Fruit fly (Drosophila melanogaster): ENCODE measurements around the gene CG42505.

The CG42505 gene

DNA sequence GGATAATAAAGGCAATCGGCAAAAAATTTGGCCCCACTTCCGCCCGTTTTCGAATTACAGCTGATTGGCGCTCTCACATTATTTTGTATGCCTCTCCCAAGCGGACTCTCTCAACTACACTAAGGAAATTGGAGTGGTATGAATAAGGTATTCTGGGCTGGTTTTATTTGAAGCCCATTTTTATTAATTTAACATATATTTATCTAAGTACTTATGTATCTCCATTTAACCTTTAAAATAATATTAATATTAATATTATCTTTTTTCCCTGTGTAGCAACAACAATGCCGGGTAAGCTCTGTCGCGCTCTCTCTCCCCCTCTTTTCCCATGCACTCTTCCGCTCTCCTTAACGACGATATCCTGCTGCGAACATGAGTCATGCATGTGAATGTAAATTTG is 47.4 kb upstream of the CG42505 start (continued):
- TF ChIP-seq Max (GFP tag; optimal IDR thresholded peaks at IDR 0.05): peak; percentile 15
- no peak for TF ChIP-seq Antp (GFP tag; optimal IDR thresholded peaks at IDR 0.05)
- TF ChIP-seq esg (GFP tag; conservative IDR thresholded peaks at IDR 0.05): peak; percentile 74
- no peak for TF ChIP-seq lov (optimal IDR thresholded peaks at IDR 0.05)
- TF ChIP-seq lov (GFP tag; IDR thresholded peaks at IDR 0.05): peak; percentile 67; the same call in 1 of the 3 replicates
- TF ChIP-seq CG2875 (GFP tag; optimal IDR thresholded peaks at IDR 0.05): peak; percentile 38
- TF ChIP-seq CG1024 (GFP tag; IDR thresholded peaks at IDR 0.05): peak; percentile 68
- TF ChIP-seq CG11560 (tag; IDR thresholded peaks at IDR 0.05): no peak; the same call in 2 of the 3 replicates
- no peak for TF ChIP-seq sima (GFP tag; optimal IDR thresholded peaks at IDR 0.05)
- TF ChIP-seq Hmr (GFP tag; optimal IDR thresholded peaks at IDR 0.05): peak; percentile 86
- TF ChIP-seq H2.0 (GFP tag; IDR thresholded peaks at IDR 0.05): peak; percentile 80
- peak; percentile 35 for TF ChIP-seq CG15696 (tag; optimal IDR thresholded peaks at IDR 0.05)
- TF ChIP-seq CG2202 (tag; optimal IDR thresholded peaks at IDR 0.05): no peak
- peak; percentile 86 for TF ChIP-seq CG13424 (tag; optimal IDR thresholded peaks at IDR 0.05)
- no peak for TF ChIP-seq phol (tag; optimal IDR thresholded peaks at IDR 0.05)
- peak; percentile 69 for TF ChIP-seq scrt (GFP tag; optimal IDR thresholded peaks at IDR 0.05)
- no peak for TF ChIP-seq CG8359 (GFP tag; optimal IDR thresholded peaks at IDR 0.05; ENCODE audit: borderline replicate concordance)
- TF ChIP-seq hth (optimal IDR thresholded peaks at IDR 0.05): no peak
- peak; percentile 83 for TF ChIP-seq CG6689 (GFP tag; IDR thresholded peaks at IDR 0.05)
- TF ChIP-seq CG14965 (GFP tag; optimal IDR thresholded peaks at IDR 0.05; ENCODE audit: borderline replicate concordance): no peak
- TF ChIP-seq CG3995 (GFP tag; optimal IDR thresholded peaks at IDR 0.05): no peak
- TF ChIP-seq CG33557 (GFP tag; optimal IDR thresholded peaks at IDR 0.05): no peak
- TF ChIP-seq luna (GFP tag; optimal IDR thresholded peaks at IDR 0.05): no peak
- TF ChIP-seq btn (GFP tag; optimal IDR thresholded peaks at IDR 0.05): no peak
- no peak for TF ChIP-seq Dref (GFP tag; IDR thresholded peaks at IDR 0.05)
- TF ChIP-seq CG2116 (GFP tag; optimal IDR thresholded peaks at IDR 0.05): no peak
- no peak for TF ChIP-seq Hr78 (GFP tag; optimal IDR thresholded peaks at IDR 0.05)
- no peak for TF ChIP-seq Hey (tag; optimal IDR thresholded peaks at IDR 0.05)
- TF ChIP-seq TFAM (GFP tag; optimal IDR thresholded peaks at IDR 0.05): no peak
- no peak for TF ChIP-seq CG12391 (tag; optimal IDR thresholded peaks at IDR 0.05)
- TF ChIP-seq gcm2 (GFP tag; optimal IDR thresholded peaks at IDR 0.05): no peak
- TF ChIP-seq CG7357 (GFP tag; IDR thresholded peaks at IDR 0.05): peak; percentile 74
- no peak for TF ChIP-seq D19A (tag; optimal IDR thresholded peaks at IDR 0.05)
- peak; percentile 72 for TF ChIP-seq CG17385 (GFP tag; optimal IDR thresholded peaks at IDR 0.05)
- no peak for TF ChIP-seq Nf-YC (tag; optimal IDR thresholded peaks at IDR 0.05)
- TF ChIP-seq E2f2 (GFP tag; IDR thresholded peaks at IDR 0.05): peak; percentile 52; the same call in 1 of the 2 replicates
- no peak for TF ChIP-seq pfk (GFP tag; optimal IDR thresholded peaks at IDR 0.05)
- TF ChIP-seq odd (GFP tag; optimal IDR thresholded peaks at IDR 0.05): peak; percentile 49
- no peak for TF ChIP-seq GATAe (GFP tag; conservative IDR thresholded peaks at IDR 0.05)
- TF ChIP-seq ara (GFP tag; IDR thresholded peaks at IDR 0.05): peak; percentile 69; the same call in 1 of the 2 replicates
- peak; percentile 91 for TF ChIP-seq row (GFP tag; IDR thresholded peaks at IDR 0.05)
- no peak for TF ChIP-seq cad (GFP tag; optimal IDR thresholded peaks at IDR 0.05)
- TF ChIP-seq CG5953 (GFP tag; IDR thresholded peaks at IDR 0.05): peak; percentile 24; the same call in 1 of the 2 replicates
- no peak for TF ChIP-seq Stat92E (GFP tag; optimal IDR thresholded peaks at IDR 0.05)
- peak; percentile 84 for TF ChIP-seq sob (GFP tag; IDR thresholded peaks at IDR 0.05)
- peak; percentile 86 for TF ChIP-seq Meics (GFP tag; optimal IDR thresholded peaks at IDR 0.05)
- TF ChIP-seq tup (GFP tag; optimal IDR thresholded peaks at IDR 0.05): no peak
- TF ChIP-seq CG8388 (GFP tag; optimal IDR thresholded peaks at IDR 0.05): peak; percentile 69
- no peak for TF ChIP-seq CG10267 (tag; optimal IDR thresholded peaks at IDR 0.05)
- TF ChIP-seq CG9727 (GFP tag; optimal IDR thresholded peaks at IDR 0.05): peak; percentile 70
- TF ChIP-seq MESR4 (GFP tag; optimal IDR thresholded peaks at IDR 0.05): no peak

Data from whole organism, embryonic.